Worm (Caenorhabditis elegans) whole organism, midembryonic: Measurements from ENCODE around the gene fubl-1.

ENCODE experiments used
- T22C8.4 ChIP-seq: fragments of 200-800 bp; sonication (Bioruptor generic); IDR thresholded peaks from 2 replicates; pipeline ENCODE4 v1.3.6; 2022; ENCODE audit warnings: missing genetic modification characterization, missing compliant biosample characterization
- cog-1 ChIP-seq: sonication (generic microtip); optimal IDR thresholded peaks from 2 replicates; lab custom pipeline; 2016; ENCODE audit warnings: missing genetic modification characterization, missing compliant biosample characterization
- flt-1 ChIP-seq: fragments of 200-800 bp; sonication (Bioruptor generic); IDR thresholded peaks from 2 replicates; pipeline ENCODE4 v1.3.6; 2022; ENCODE audit warnings: missing genetic modification characterization, missing compliant biosample characterization
- klf-2 ChIP-seq: fragments of 200-800 bp; sonication (Bioruptor generic); conservative IDR thresholded peaks from 2 replicates; pipeline ENCODE4 v1.3.6; 2022; ENCODE audit warnings: missing genetic modification reagents, missing genetic modification characterization, missing compliant biosample characterization
- med-1 ChIP-seq: sonication (generic microtip); optimal IDR thresholded peaks from 2 replicates; lab custom pipeline; 2017; ENCODE audit warnings: missing genetic modification characterization, mild to moderate bottlenecking, missing compliant biosample characterization, antibody characterized with exemption, missing genetic modification reagents; ENCODE audit not compliant: insufficient read depth
- ref-1 ChIP-seq: fragments of 200-800 bp; sonication (Bioruptor generic); conservative IDR thresholded peaks from 2 replicates; pipeline ENCODE4 v1.3.6; 2022; ENCODE audit warnings: missing genetic modification reagents, missing genetic modification characterization, missing compliant biosample characterization
- tab-1 ChIP-seq: fragments of 200-800 bp; sonication (Bioruptor generic); IDR thresholded peaks from 2 replicates; pipeline ENCODE4 v1.3.6; 2022; ENCODE audit warnings: missing genetic modification characterization, missing compliant biosample characterization
- ztf-23 ChIP-seq: fragments of 200-800 bp; sonication (Bioruptor generic); IDR thresholded peaks from 2 replicates; pipeline ENCODE4 v1.3.6; 2022; ENCODE audit warnings: missing genetic modification reagents, missing genetic modification characterization, missing compliant biosample characterization
- ztf-29 ChIP-seq: fragments of 200-800 bp; sonication (Bioruptor generic); IDR thresholded peaks from 2 replicates; pipeline ENCODE4 v1.3.6; 2022; ENCODE audit warnings: missing genetic modification reagents, missing genetic modification characterization, missing compliant biosample characterization

The fubl-1 gene

ce11 chrV:10247673-10248239, 9.1 kb upstream of the fubl-1 start:
- no peak for TF ChIP-seq ref-1 (GFP tag; lab: Robert Waterston, UW)
- TF ChIP-seq cog-1 (tag; lab: Kevin White, UChicago): no peak
- no peak for TF ChIP-seq ztf-29 (GFP tag; lab: Robert Waterston, UW)
- TF ChIP-seq ztf-23 (GFP tag; lab: Robert Waterston, UW): no peak
- TF ChIP-seq tab-1: no peak
- TF ChIP-seq T22C8.4 (GFP tag; lab: Robert Waterston, UW): no peak
- no peak for TF ChIP-seq flt-1 (GFP tag; lab: Robert Waterston, UW)
- no peak for TF ChIP-seq med-1 (GFP tag; lab: Kevin White, UChicago)
- TF ChIP-seq klf-2 (GFP tag; lab: Robert Waterston, UW): no peak

ce11 chrV:10246967-10247366, 8.3 kb upstream of the fubl-1 start:
- TF ChIP-seq tab-1: no peak
- no peak for TF ChIP-seq med-1 (GFP tag; lab: Kevin White, UChicago)
- no peak for TF ChIP-seq ztf-29 (GFP tag; lab: Robert Waterston, UW)
- no peak for TF ChIP-seq T22C8.4 (GFP tag; lab: Robert Waterston, UW)
- TF ChIP-seq cog-1 (tag; lab: Kevin White, UChicago): no peak
- TF ChIP-seq ztf-23 (GFP tag; lab: Robert Waterston, UW): no peak
- TF ChIP-seq klf-2 (GFP tag; lab: Robert Waterston, UW): no peak
- TF ChIP-seq flt-1 (GFP tag; lab: Robert Waterston, UW): no peak
- TF ChIP-seq ref-1 (GFP tag; lab: Robert Waterston, UW): no peak

ce11 chrV:10246443-10246885, 7.8 kb upstream of the fubl-1 start:
- TF ChIP-seq klf-2 (GFP tag; lab: Robert Waterston, UW) (no peak), flt-1 (GFP tag; lab: Robert Waterston, UW) (no peak), ztf-29 (GFP tag; lab: Robert Waterston, UW) (no peak), med-1 (GFP tag; lab: Kevin White, UChicago) (no peak), ref-1 (GFP tag; lab: Robert Waterston, UW) (no peak), cog-1 (tag; lab: Kevin White, UChicago) (no peak), ztf-23 (GFP tag; lab: Robert Waterston, UW) (no peak), T22C8.4 (GFP tag; lab: Robert Waterston, UW) (no peak)

- TF ChIP-seq ztf-23 (GFP tag; lab: Robert Waterston, UW): no peak
- no peak for TF ChIP-seq klf-2 (GFP tag; lab: Robert Waterston, UW)
- no peak for TF ChIP-seq ztf-29 (GFP tag; lab: Robert Waterston, UW)
- TF ChIP-seq cog-1 (tag; lab: Kevin White, UChicago): no peak
- TF ChIP-seq med-1 (GFP tag; lab: Kevin White, UChicago): no peak
- no peak for TF ChIP-seq ref-1 (GFP tag; lab: Robert Waterston, UW)
- TF ChIP-seq tab-1: no peak
- TF ChIP-seq T22C8.4 (GFP tag; lab: Robert Waterston, UW): no peak
- no peak for TF ChIP-seq flt-1 (GFP tag; lab: Robert Waterston, UW)
Measured at ce11 chrV:10245615-10246014, 6.9 kb upstream of the fubl-1 start.

- no peak for TF ChIP-seq flt-1 (GFP tag; lab: Robert Waterston, UW)
- TF ChIP-seq med-1 (GFP tag; lab: Kevin White, UChicago): no peak
- no peak for TF ChIP-seq T22C8.4 (GFP tag; lab: Robert Waterston, UW)
- TF ChIP-seq ztf-23 (GFP tag; lab: Robert Waterston, UW): no peak
- TF ChIP-seq ztf-29 (GFP tag; lab: Robert Waterston, UW): no peak
- no peak for TF ChIP-seq cog-1 (tag; lab: Kevin White, UChicago)
- no peak for TF ChIP-seq tab-1
- no peak for TF ChIP-seq ref-1 (GFP tag; lab: Robert Waterston, UW)
- TF ChIP-seq klf-2 (GFP tag; lab: Robert Waterston, UW): no peak
Measured at ce11 chrV:10244018-10244720, 5.5 kb upstream of the fubl-1 start.

- TF ChIP-seq tab-1 (no peak), klf-2 (GFP tag; lab: Robert Waterston, UW) (no peak), ref-1 (GFP tag; lab: Robert Waterston, UW) (no peak), T22C8.4 (GFP tag; lab: Robert Waterston, UW) (no peak), ztf-29 (GFP tag; lab: Robert Waterston, UW) (no peak), ztf-23 (GFP tag; lab: Robert Waterston, UW) (no peak), flt-1 (GFP tag; lab: Robert Waterston, UW) (no peak), med-1 (GFP tag; lab: Kevin White, UChicago) (no peak), cog-1 (tag; lab: Kevin White, UChicago) (no peak)
Measured at ce11 chrV:10243105-10243504, 4.4 kb upstream of the fubl-1 start, which contains the start of gene C12D8.9. Gene C12D8.9 (minus strand): TSS chrV:10243205.

ce11 chrV:10241121-10241803, 2.6 kb upstream of the fubl-1 start, which contains the start of the genes C12D8.21 and col-148:
Gene C12D8.21 (minus strand): TSS chrV:10241188.
Gene col-148 (plus strand): TSS chrV:10241753.
- TF ChIP-seq ref-1 (GFP tag; lab: Robert Waterston, UW): no peak

ce11 chrV:10239861-10240260, 1.2 kb upstream of the fubl-1 start, which contains the start of gene fipr-8:
Gene fipr-8 (minus strand): TSS chrV:10239961.
- no peak for TF ChIP-seq cog-1 (tag; lab: Kevin White, UChicago)
- no peak for TF ChIP-seq klf-2 (GFP tag; lab: Robert Waterston, UW)
- no peak for TF ChIP-seq flt-1 (GFP tag; lab: Robert Waterston, UW)
- TF ChIP-seq ztf-23 (GFP tag; lab: Robert Waterston, UW): no peak
- no peak for TF ChIP-seq T22C8.4 (GFP tag; lab: Robert Waterston, UW)
- TF ChIP-seq tab-1: no peak
- TF ChIP-seq med-1 (GFP tag; lab: Kevin White, UChicago): no peak
- TF ChIP-seq ztf-29 (GFP tag; lab: Robert Waterston, UW): no peak
- no peak for TF ChIP-seq ref-1 (GFP tag; lab: Robert Waterston, UW)
